Fruit fly (Drosophila melanogaster) whole organism, embryonic: ENCODE data around the gene ftz.

Experiments used
- Adf1 ChIP-seq: fragments of 200-800 bp; sonication (Bioruptor generic); IDR thresholded peaks from 2 replicates; pipeline ENCODE4 v1.3.6; 2022; ENCODE audit warnings: missing biosample characterization, missing genetic modification characterization
- CG10543 ChIP-seq: fragments of 200-800 bp; sonication (Bioruptor generic); optimal IDR thresholded peaks from 3 replicates; lab custom pipeline; 2017; ENCODE audit warnings: missing biosample characterization, mild to moderate bottlenecking, missing genetic modification characterization, moderate library complexity
- CG11695 ChIP-seq: fragments of 200-800 bp; sonication (Bioruptor generic); IDR thresholded peaks from 3 replicates; pipeline ENCODE4 v1.3.6; 2022; ENCODE audit warnings: missing biosample characterization, missing genetic modification characterization
- CG1233 ChIP-seq: fragments of 200-800 bp; sonication (Bioruptor generic); optimal IDR thresholded peaks from 4 replicates; lab custom pipeline; 2018; ENCODE audit warnings: missing biosample characterization, mild to moderate bottlenecking, missing genetic modification characterization
- CG12659 ChIP-seq: fragments of 200-800 bp; sonication (Bioruptor generic); optimal IDR thresholded peaks from 3 replicates; lab custom pipeline; 2017; ENCODE audit warnings: mild to moderate bottlenecking, missing biosample characterization, missing genetic modification reagents, missing genetic modification characterization
- CG12769 ChIP-seq: fragments of 200-800 bp; sonication (Bioruptor generic); optimal IDR thresholded peaks from 2 replicates; lab custom pipeline; 2019; ENCODE audit warnings: missing biosample characterization, mild to moderate bottlenecking, missing genetic modification characterization, moderate library complexity
- CG13296 ChIP-seq: fragments of 200-800 bp; sonication (Bioruptor generic); optimal IDR thresholded peaks from 3 replicates; lab custom pipeline; 2018; ENCODE audit warnings: missing biosample characterization, mild to moderate bottlenecking, missing genetic modification characterization
- CG16813 ChIP-seq: fragments of 200-800 bp; sonication (Bioruptor generic); IDR thresholded peaks from 3 replicates; pipeline ENCODE4 v1.3.6; 2022; ENCODE audit warnings: missing biosample characterization, missing genetic modification characterization; ENCODE audit not compliant: partially characterized antibody
- CG1832 ChIP-seq: fragments of 200-800 bp; sonication (Bioruptor generic); optimal IDR thresholded peaks from 2 replicates; lab custom pipeline; 2017; ENCODE audit warnings: missing biosample characterization, mild to moderate bottlenecking, missing genetic modification characterization, inconsistent platforms
- CG2678 ChIP-seq: fragments of 200-800 bp; sonication (Bioruptor generic); optimal IDR thresholded peaks from 3 replicates; lab custom pipeline; 2019; ENCODE audit warnings: missing biosample characterization, mild to moderate bottlenecking, missing genetic modification characterization, moderate library complexity
- CG32767 ChIP-seq: fragments of 200-800 bp; sonication (Bioruptor generic); IDR thresholded peaks from 2 replicates; pipeline ENCODE4 v1.3.6; 2022; ENCODE audit warnings: missing biosample characterization, missing genetic modification characterization
- CG3281 ChIP-seq: fragments of 200-800 bp; sonication (Bioruptor generic); optimal IDR thresholded peaks from 3 replicates; lab custom pipeline; 2017; ENCODE audit warnings: missing biosample characterization, mild to moderate bottlenecking, missing genetic modification characterization
- CG43689 ChIP-seq: fragments of 200-800 bp; sonication (Bioruptor generic); IDR thresholded peaks from 2 replicates; pipeline ENCODE4 v1.3.6; 2022; ENCODE audit warnings: missing biosample characterization, missing genetic modification characterization
- CG5245 ChIP-seq: fragments of 200-800 bp; sonication (Bioruptor generic); optimal IDR thresholded peaks from 3 replicates; lab custom pipeline; 2016; ENCODE audit warnings: missing biosample characterization, missing genetic modification characterization
- CG5953 ChIP-seq: fragments of 200-800 bp; sonication (Bioruptor generic); IDR thresholded peaks from 2 replicates; pipeline ENCODE4 v1.3.6; 2022; ENCODE audit warnings: missing biosample characterization, missing genetic modification characterization
- CG6791 ChIP-seq: fragments of 200-800 bp; sonication (Bioruptor generic); IDR thresholded peaks from 3 replicates; pipeline ENCODE4 v1.3.6; 2022; ENCODE audit warnings: missing biosample characterization, missing genetic modification characterization; ENCODE audit not compliant: partially characterized antibody
- CG8359 ChIP-seq: fragments of 200-800 bp; sonication (Bioruptor generic); optimal IDR thresholded peaks from 2 replicates; lab custom pipeline; 2017; ENCODE audit warnings: missing biosample characterization, mild to moderate bottlenecking, missing genetic modification characterization, borderline replicate concordance
- CHES-1-like ChIP-seq: fragments of 200-800 bp; sonication (Bioruptor generic); optimal IDR thresholded peaks from 2 replicates; lab custom pipeline; 2016; ENCODE audit warnings: missing biosample characterization, missing genetic modification characterization
- Dbx ChIP-seq: fragments of 200-800 bp; sonication (Bioruptor generic); IDR thresholded peaks from 3 replicates; pipeline ENCODE4 v1.3.6; 2022; ENCODE audit warnings: missing biosample characterization, missing genetic modification characterization
- Dp ChIP-seq: fragments of 200-800 bp; sonication (Bioruptor generic); optimal IDR thresholded peaks from 2 replicates; lab custom pipeline; 2018; ENCODE audit warnings: missing biosample characterization, mild to moderate bottlenecking, missing genetic modification characterization, moderate library complexity
- Dref ChIP-seq: fragments of 200-800 bp; sonication (Bioruptor generic); IDR thresholded peaks from 2 replicates; pipeline ENCODE4 v1.3.6; 2022; ENCODE audit warnings: missing biosample characterization, missing genetic modification characterization
- Gsc ChIP-seq: fragments of 200-800 bp; sonication (Bioruptor generic); IDR thresholded peaks from 2 replicates; pipeline ENCODE4 v1.3.6; 2022; ENCODE audit warnings: missing biosample characterization, missing genetic modification characterization
- HHEX ChIP-seq: fragments of 200-800 bp; sonication (Bioruptor generic); optimal IDR thresholded peaks from 3 replicates; lab custom pipeline; 2017; ENCODE audit warnings: missing biosample characterization, mild to moderate bottlenecking, missing genetic modification characterization, missing genetic modification reagents
- HmgD ChIP-seq: fragments of 200-800 bp; sonication (Bioruptor generic); optimal IDR thresholded peaks from 3 replicates; lab custom pipeline; 2016; ENCODE audit warnings: missing biosample characterization, missing genetic modification characterization
- Jarid2 ChIP-seq: fragments of 200-800 bp; sonication (Bioruptor generic); optimal IDR thresholded peaks from 3 replicates; lab custom pipeline; 2017; ENCODE audit warnings: mild to moderate bottlenecking, missing biosample characterization, missing genetic modification reagents, missing genetic modification characterization
- Max ChIP-seq: fragments of 200-800 bp; sonication (Bioruptor generic); optimal IDR thresholded peaks from 2 replicates; lab custom pipeline; 2016; ENCODE audit warnings: missing biosample characterization, mild to moderate bottlenecking, missing genetic modification characterization
- NFAT ChIP-seq: fragments of 200-800 bp; sonication (Bioruptor generic); IDR thresholded peaks from 2 replicates; pipeline ENCODE4 v1.3.6; 2022; ENCODE audit warnings: missing biosample characterization, missing genetic modification characterization
- Nf-YA ChIP-seq: fragments of 200-800 bp; sonication (Bioruptor generic); IDR thresholded peaks from 2 replicates; pipeline ENCODE4 v1.3.6; 2022; ENCODE audit warnings: missing biosample characterization, missing genetic modification characterization
- NfI ChIP-seq: fragments of 200-800 bp; sonication (Bioruptor generic); optimal IDR thresholded peaks from 3 replicates; lab custom pipeline; 2018; ENCODE audit warnings: missing biosample characterization, mild to moderate bottlenecking, missing genetic modification characterization, moderate library complexity
- Rx ChIP-seq: fragments of 200-800 bp; sonication (Bioruptor generic); IDR thresholded peaks from 2 replicates; pipeline ENCODE4 v1.3.6; 2022; ENCODE audit warnings: missing biosample characterization, missing genetic modification characterization
- Scr ChIP-seq: fragments of 200-800 bp; sonication (Bioruptor generic); IDR thresholded peaks from 2 replicates; pipeline ENCODE4 v1.3.6; 2022; ENCODE audit warnings: missing biosample characterization, missing genetic modification characterization; ENCODE audit not compliant: partially characterized antibody
- Trl ChIP-seq, 3 experiments: fragments of >200 bp in 2 of 3; fragments of 200-800 bp in 1 of 3; sonication (Bioruptor generic) in 1 of 3; optimal IDR thresholded peaks; 2 replicates in 1 of 3; 3 replicates in 2 of 3; lab custom pipeline; 2016 to 2017; ENCODE audit warnings: missing biosample characterization in 1 of 3, missing genetic modification characterization in 1 of 3
- al ChIP-seq: fragments of 200-800 bp; sonication (Bioruptor generic); IDR thresholded peaks from 2 replicates; pipeline ENCODE4 v1.3.6; 2022; ENCODE audit warnings: missing biosample characterization, missing genetic modification characterization
- az2 ChIP-seq: fragments of 200-800 bp; sonication (Bioruptor generic); optimal IDR thresholded peaks from 3 replicates; lab custom pipeline; 2016; ENCODE audit warnings: missing biosample characterization, missing genetic modification characterization
- cato ChIP-seq: fragments of 200-800 bp; sonication (Bioruptor generic); optimal IDR thresholded peaks from 2 replicates; lab custom pipeline; 2016; ENCODE audit warnings: missing biosample characterization, missing genetic modification characterization, borderline replicate concordance
- ci ChIP-seq: fragments of 200-800 bp; sonication (Bioruptor generic); IDR thresholded peaks from 3 replicates; pipeline ENCODE4 v1.3.6; 2022; ENCODE audit warnings: missing biosample characterization, missing genetic modification characterization
- fd96Cb ChIP-seq: fragments of 200-800 bp; sonication (Bioruptor generic); optimal IDR thresholded peaks from 2 replicates; lab custom pipeline; 2018; ENCODE audit warnings: missing biosample characterization, mild to moderate bottlenecking, missing genetic modification characterization, moderate library complexity
- fru ChIP-seq: fragments of >200 bp; optimal IDR thresholded peaks from 2 replicates; lab custom pipeline; 2017
- gro ChIP-seq: fragments of 200-800 bp; sonication (Bioruptor generic); optimal IDR thresholded peaks from 2 replicates; lab custom pipeline; 2016; ENCODE audit warnings: missing biosample characterization, missing genetic modification characterization
- jigr1 ChIP-seq: fragments of 200-800 bp; sonication (Bioruptor generic); IDR thresholded peaks from 3 replicates; pipeline ENCODE4 v1.3.6; 2022; ENCODE audit warnings: missing biosample characterization, missing genetic modification characterization
- jing ChIP-seq: fragments of 200-800 bp; sonication (Bioruptor generic); optimal IDR thresholded peaks from 2 replicates; lab custom pipeline; 2018; ENCODE audit warnings: missing biosample characterization, mild to moderate bottlenecking, missing genetic modification characterization
- jumu ChIP-seq: fragments of 200-800 bp; sonication (Bioruptor generic); optimal IDR thresholded peaks from 3 replicates; lab custom pipeline; 2016; ENCODE audit warnings: missing biosample characterization, missing genetic modification characterization
- kay ChIP-seq: fragments of 200-800 bp; sonication (Bioruptor generic); optimal IDR thresholded peaks from 2 replicates; lab custom pipeline; 2016; ENCODE audit warnings: missing biosample characterization, missing genetic modification characterization
- pita ChIP-seq: fragments of 200-800 bp; sonication (Bioruptor generic); optimal IDR thresholded peaks from 2 replicates; lab custom pipeline; 2017; ENCODE audit warnings: missing biosample characterization, mild to moderate bottlenecking, missing genetic modification characterization
- sc ChIP-seq, 3 experiments: fragments of >200 bp in 2 of 3; fragments of 200-800 bp in 1 of 3; sonication (Bioruptor generic) in 1 of 3; optimal IDR thresholded peaks; 2 replicates in 2 of 3; 3 replicates in 1 of 3; lab custom pipeline; 2017; ENCODE audit warnings: mild to moderate bottlenecking in 1 of 3, missing biosample characterization in 1 of 3, missing genetic modification characterization in 1 of 3, missing genetic modification reagents in 1 of 3
- seq ChIP-seq: fragments of 200-800 bp; sonication (Bioruptor generic); IDR thresholded peaks from 2 replicates; pipeline ENCODE4 v1.3.6; 2022; ENCODE audit warnings: missing biosample characterization, missing genetic modification characterization
- sr ChIP-seq: fragments of 200-800 bp; sonication (Bioruptor generic); IDR thresholded peaks from 3 replicates; pipeline ENCODE4 v1.3.6; 2022; ENCODE audit warnings: missing biosample characterization, missing genetic modification characterization
- stc ChIP-seq: fragments of 200-800 bp; sonication (Bioruptor generic); IDR thresholded peaks from 2 replicates; pipeline ENCODE4 v1.3.6; 2022; ENCODE audit warnings: missing biosample characterization, missing genetic modification characterization
- tll ChIP-seq, 2 experiments: fragments of 200-800 bp in 1 of 2; fragments of >200 bp in 1 of 2; sonication (Bioruptor generic) in 1 of 2; optimal IDR thresholded peaks; 2 replicates each; lab custom pipeline; 2017 to 2019; ENCODE audit warnings: missing biosample characterization in 2 of 2, missing genetic modification characterization in 2 of 2, mild to moderate bottlenecking in 1 of 2, moderate library complexity in 1 of 2
- ttk ChIP-seq: fragments of 200-800 bp; sonication (Bioruptor generic); IDR thresholded peaks from 2 replicates; pipeline ENCODE4 v2.1.2; 2022; ENCODE audit warnings: missing biosample characterization, missing genetic modification characterization

ftz gene

dm6 chr3R:6848595-6848994 is 15.5 kb upstream of the ftz start (continued):
- TF ChIP-seq kay (no peak), sc (optimal IDR thresholded peaks at IDR 0.05; lab: Kevin White, UChicago) (no peak), sc (GFP tag; optimal IDR thresholded peaks at IDR 0.05; lab: Kevin White, UChicago) (no peak), CG5953 (GFP tag; lab: Robert Waterston, UW) (no peak), NfI (no peak), fd96Cb (no peak), CG8359 (GFP tag; lab: Kevin White, UChicago) (no peak), Adf1 (GFP tag; lab: Robert Waterston, UW) (peak; percentile 38; the same call in 1 of the 2 replicates), Dref (GFP tag; lab: Robert Waterston, UW) (no peak), Scr (peak; percentile 51; the same call in 1 of the 2 replicates), Trl (optimal IDR thresholded peaks at IDR 0.05; lab: Kevin White, UChicago) (peak; percentile 72 to 74), Trl (GFP tag; optimal IDR thresholded peaks at IDR 0.05; lab: Kevin White, UChicago) (no peak), CG3281 (GFP tag; lab: Kevin White, UChicago) (no peak), CG12659 (no peak), CG43689 (GFP tag; lab: Robert Waterston, UW) (no peak), gro (no peak), CG1233 (GFP tag; lab: Kevin White, UChicago) (no peak), CG12769 (tag; lab: Kevin White, UChicago) (peak; percentile 58), az2 (no peak), Rx (GFP tag; lab: Robert Waterston, UW) (no peak), al (GFP tag; lab: Robert Waterston, UW) (no peak), CG11695 (GFP tag; lab: Robert Waterston, UW) (0 out of 3 replicates have a peak, but pooled peaks have one; percentile 15), CG10543 (GFP tag; lab: Kevin White, UChicago) (no peak), HmgD (GFP tag; lab: Kevin White, UChicago) (no peak), CG32767 (GFP tag; lab: Robert Waterston, UW) (no peak), CG16813 (GFP tag; lab: Robert Waterston, UW) (no peak), CG2678 (tag; lab: Kevin White, UChicago) (no peak), CG13296 (GFP tag; lab: Kevin White, UChicago) (no peak), NFAT (GFP tag; lab: Robert Waterston, UW) (no peak), Max (no peak), ci (no peak), jigr1 (GFP tag; lab: Robert Waterston, UW) (no peak), CHES-1-like (GFP tag; lab: Kevin White, UChicago) (no peak), pita (GFP tag; lab: Kevin White, UChicago) (no peak), Nf-YA (GFP tag; lab: Robert Waterston, UW) (peak; percentile 50; the same call in 1 of the 2 replicates), CG6791 (GFP tag; lab: Robert Waterston, UW) (no peak), CG5245 (GFP tag; lab: Kevin White, UChicago) (no peak), fru (lab: Kevin White, UChicago) (no peak), seq (GFP tag; lab: Robert Waterston, UW) (peak; percentile 28; the same call in 1 of the 2 replicates), HHEX (GFP tag; lab: Kevin White, UChicago) (no peak), tll (GFP tag; optimal IDR thresholded peaks at IDR 0.05; lab: Kevin White, UChicago) (peak in 1 of 2 experiments; percentile 0), cato (GFP tag; lab: Kevin White, UChicago) (no peak), jumu (GFP tag; lab: Kevin White, UChicago) (no peak), Gsc (no peak), ttk (GFP tag; lab: Robert Waterston, UW) (no peak), Jarid2 (GFP tag; lab: Kevin White, UChicago) (peak; percentile 40), sr (GFP tag; lab: Robert Waterston, UW) (no peak), Dbx (GFP tag; lab: Robert Waterston, UW) (no peak), CG1832 (GFP tag; lab: Kevin White, UChicago) (peak; percentile 93), jing (GFP tag; lab: Kevin White, UChicago) (no peak), stc (GFP tag; lab: Robert Waterston, UW) (no peak), Dp (peak; percentile 38)
